Worm (Caenorhabditis elegans) whole organism, late embryonic: ENCODE measurements around the gene C23H4.8.

Source experiments
- F13H6.1 ChIP-seq: sonication (generic microtip); optimal IDR thresholded peaks from 2 replicates; lab custom pipeline; 2016; ENCODE audit warnings: missing genetic modification characterization, missing compliant biosample characterization
- ahr-1 ChIP-seq: sonication (generic microtip); optimal IDR thresholded peaks from 2 replicates; lab custom pipeline; 2016; ENCODE audit warnings: missing genetic modification characterization, missing compliant biosample characterization
- gmeb-2 ChIP-seq: sonication (generic microtip); optimal IDR thresholded peaks from 2 replicates; lab custom pipeline; 2016; ENCODE audit warnings: missing genetic modification characterization, inconsistent platforms, missing compliant biosample characterization
- syd-9 ChIP-seq: sonication (generic microtip); optimal IDR thresholded peaks from 2 replicates; lab custom pipeline; 2016; ENCODE audit warnings: mild to moderate bottlenecking, missing genetic modification characterization, moderate library complexity, missing compliant biosample characterization

DNA sequence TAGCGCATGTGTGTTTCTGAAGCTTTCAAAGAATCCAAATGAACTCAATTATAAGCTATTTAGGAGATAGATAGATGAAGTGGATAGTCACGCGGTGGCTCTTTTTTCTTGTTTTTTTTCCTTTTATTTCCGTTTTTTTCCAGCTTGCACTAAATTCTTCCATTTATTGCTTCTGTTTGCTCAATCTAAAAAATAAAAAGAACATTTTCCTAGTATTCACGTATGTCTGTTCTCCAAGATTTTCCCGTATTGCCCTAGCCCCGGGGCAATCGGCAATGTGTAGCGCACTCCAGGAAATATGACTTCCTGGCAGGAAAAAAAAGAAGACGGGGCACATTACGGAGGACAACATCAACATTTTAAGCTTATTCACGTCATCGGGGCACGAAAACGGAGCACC, 15.2 kb upstream of the C23H4.8 start:
- TF ChIP-seq gmeb-2 (tag; lab: Kevin White, UChicago), result no peak
- TF ChIP-seq syd-9, result no peak
- no peak for TF ChIP-seq F13H6.1 (tag; lab: Kevin White, UChicago)
- TF ChIP-seq ahr-1 (tag; lab: Kevin White, UChicago), result no peak
